Worm (Caenorhabditis elegans) whole organism, L1 larva: ENCODE data around the gene fntb-1.

Source experiments
- hpl-2 ChIP-seq: fragments of 150-350 bp; optimal IDR thresholded peaks from 2 replicates; lab custom pipeline; 2014; ENCODE audit warnings: missing biosample characterization, missing genetic modification reagents, missing genetic modification characterization
- nhr-19 ChIP-seq: fragments of 200-800 bp; sonication (Bioruptor generic); conservative IDR thresholded peaks from 2 replicates; pipeline ENCODE4 v1.3.6; 2022; ENCODE audit warnings: missing genetic modification characterization, missing compliant biosample characterization
- nhr-28 ChIP-seq: fragments of 150-350 bp; optimal IDR thresholded peaks from 2 replicates; lab custom pipeline; 2014; ENCODE audit warnings: missing biosample characterization, missing genetic modification characterization
- nhr-77 ChIP-seq: fragments of 150-350 bp; optimal IDR thresholded peaks from 2 replicates; lab custom pipeline; 2014; ENCODE audit warnings: missing biosample characterization, missing genetic modification characterization
- pqm-1 ChIP-seq: sonication (generic microtip); optimal IDR thresholded peaks from 3 replicates; lab custom pipeline; 2017; ENCODE audit warnings: missing biosample characterization, missing genetic modification characterization
- sox-4 ChIP-seq: sonication (generic microtip); optimal IDR thresholded peaks from 2 replicates; lab custom pipeline; 2016; ENCODE audit warnings: missing genetic modification characterization, missing compliant biosample characterization

- TF ChIP-seq nhr-77 (tag; lab: Kevin White, UChicago) (no peak), sox-4 (tag; lab: Kevin White, UChicago) (no peak), nhr-28 (tag; lab: Kevin White, UChicago) (no peak), hpl-2 (GFP tag; lab: Kevin White, UChicago) (no peak), nhr-19 (GFP tag; lab: Robert Waterston, UW) (no peak), pqm-1 (tag; lab: Kevin White, UChicago) (no peak)
Observed at ce11 chrV:14428865-14429264, 18.6 kb upstream of the fntb-1 start, which contains the start of gene F23B12.1.
